ENCODE assay signal across 1 worm cellular context in the genomic region with DNA sequence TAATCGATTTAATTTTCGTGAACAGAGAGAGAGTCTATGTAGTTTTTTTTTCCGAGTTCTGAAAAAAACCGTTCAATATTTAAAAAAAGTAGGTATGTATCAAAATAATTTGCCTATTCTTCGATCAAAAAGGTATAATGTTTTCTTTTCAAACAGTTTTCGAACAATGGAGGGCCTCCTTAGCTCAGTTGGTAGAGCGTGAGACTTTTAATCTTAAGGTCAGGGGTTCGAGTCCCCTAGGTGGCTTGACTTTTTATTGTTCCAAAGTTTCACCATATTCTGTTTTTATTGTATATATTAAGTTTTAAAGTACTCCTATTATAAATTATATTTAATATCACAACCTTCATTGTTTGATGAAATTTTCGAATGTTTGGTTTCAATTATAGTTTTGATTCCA.
TF ChIP-seq lines count a peak whose summit lies in the region.

No protein-coding gene starts in this region.

TF ChIP-seq in whole organism, young adult, 124 proteins besides CTCF, POLR2A, EP300 and RAD21 (continued from another document):
- TF ChIP-seq C17E4.6 (GFP tag; IDR thresholded peaks at IDR 0.05; lab: Robert Waterston, UW) (no peak), athp-1 (tag; optimal IDR thresholded peaks at IDR 0.05; lab: Kevin White, UChicago) (peak; percentile 55), mcd-1 (GFP tag; IDR thresholded peaks at IDR 0.05; lab: Robert Waterston, UW) (no peak; the same call in 1 of the 2 replicates), sptf-2 (GFP tag; optimal IDR thresholded peaks at IDR 0.05; lab: Kevin White, UChicago) (peak; percentile 93), madf-3 (GFP tag; IDR thresholded peaks at IDR 0.05; lab: Robert Waterston, UW) (peak; percentile 61; the same call in 1 of the 2 replicates), F22D6.2 (tag; optimal IDR thresholded peaks at IDR 0.05; lab: Kevin White, UChicago) (no peak), lin-35 (GFP tag; optimal IDR thresholded peaks at IDR 0.05; lab: Kevin White, UChicago) (peak in 2 of 3 experiments; percentile 8 to 44), nhr-179 (tag; optimal IDR thresholded peaks at IDR 0.05; lab: Kevin White, UChicago) (no peak), dox-1 (GFP tag; IDR thresholded peaks at IDR 0.05; lab: Robert Waterston, UW) (peak; percentile 77), hmg-20 (GFP tag; IDR thresholded peaks at IDR 0.05; lab: Robert Waterston, UW) (0 out of 2 replicates have a peak, but pooled peaks have one; percentile 34), die-1 (tag; optimal IDR thresholded peaks at IDR 0.05; lab: Kevin White, UChicago) (peak; percentile 95), aptf-2 (GFP tag; conservative IDR thresholded peaks at IDR 0.05; lab: Robert Waterston, UW) (no peak), hsf-1 (GFP tag; IDR thresholded peaks at IDR 0.05; lab: Robert Waterston, UW) (no peak), K12H6.12 (tag; optimal IDR thresholded peaks at IDR 0.05; lab: Kevin White, UChicago) (no peak), lsl-1 (GFP tag; optimal IDR thresholded peaks at IDR 0.05; lab: Kevin White, UChicago) (peak; percentile 24)
